Worm (Caenorhabditis elegans): Measurements from ENCODE around the gene F55A4.3.
A peak's percentile ranks its signal among the peaks of the same experiment; 100 is the strongest.

DNA sequence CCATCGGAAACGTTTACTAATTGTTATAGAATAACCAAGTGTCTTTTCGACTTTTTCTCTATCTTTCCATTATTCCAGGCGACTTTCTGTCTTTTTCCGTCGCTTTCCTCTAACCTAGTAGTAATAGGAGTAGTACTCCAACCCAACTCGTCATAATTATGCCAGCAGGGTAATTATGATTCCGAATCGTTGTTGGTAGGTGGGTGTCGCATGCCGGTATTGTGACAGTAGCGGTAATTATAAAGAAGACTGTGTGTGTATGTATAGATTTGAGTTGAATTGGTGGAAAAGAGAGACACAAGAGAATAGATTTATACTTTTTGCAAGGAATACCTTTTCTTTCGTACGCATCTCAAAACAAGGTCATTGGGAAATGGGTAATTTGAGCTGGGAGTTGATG is 19.9 kb downstream of the F55A4.3 start:
- TF ChIP-seq ama-1 (optimal IDR thresholded peaks at IDR 0.05) (no peak), sox-2 (GFP tag; IDR thresholded peaks at IDR 0.05) (0 out of 2 replicates have a peak, but pooled peaks have one; percentile 19), pqm-1 (tag; optimal IDR thresholded peaks at IDR 0.05) (no peak)
